Worm (Caenorhabditis elegans) whole organism, young adult: ENCODE results near the gene sptl-3.

ENCODE experiments used
- T26A5.8 ChIP-seq: sonication (generic microtip); optimal IDR thresholded peaks from 2 replicates; lab custom pipeline; 2016; ENCODE audit warnings: missing genetic modification characterization, missing compliant biosample characterization
- Y53F4B.3 ChIP-seq: fragments of 200-800 bp; sonication (Bioruptor generic); IDR thresholded peaks from 2 replicates; pipeline ENCODE4 v1.3.6; 2022; ENCODE audit warnings: missing genetic modification reagents, missing genetic modification characterization, missing compliant biosample characterization
- bed-2 ChIP-seq: fragments of 200-800 bp; sonication (Bioruptor generic); IDR thresholded peaks from 2 replicates; pipeline ENCODE4 v1.3.6; 2022; ENCODE audit warnings: missing genetic modification reagents, missing genetic modification characterization, missing compliant biosample characterization
- him-1 ChIP-seq: sonication (generic microtip); optimal IDR thresholded peaks from 2 replicates; lab custom pipeline; 2016; ENCODE audit warnings: missing genotype, missing genetic modification reagents, missing genetic modification characterization, missing compliant biosample characterization
- hsf-1 ChIP-seq: fragments of 200-800 bp; sonication (Bioruptor generic); IDR thresholded peaks from 2 replicates; pipeline ENCODE4 v1.3.6; 2022; ENCODE audit warnings: missing genetic modification reagents, missing genetic modification characterization, missing compliant biosample characterization
- mxl-1 ChIP-seq: sonication (generic microtip); optimal IDR thresholded peaks from 2 replicates; lab custom pipeline; 2016; ENCODE audit warnings: missing genetic modification characterization, missing compliant biosample characterization
- nhr-80 ChIP-seq: sonication (generic microtip); optimal IDR thresholded peaks from 2 replicates; lab custom pipeline; 2016; ENCODE audit warnings: missing genetic modification characterization, missing compliant biosample characterization
- pha-4 ChIP-seq: fragments of 150-350 bp; sonication (generic microtip); optimal IDR thresholded peaks from 2 replicates; lab custom pipeline; 2014; ENCODE audit warnings: missing biosample characterization, missing genetic modification reagents, missing genetic modification characterization
- unc-62 ChIP-seq: fragments of 150-350 bp; optimal IDR thresholded peaks from 2 replicates; lab custom pipeline; 2014; ENCODE audit warnings: missing biosample characterization, missing genetic modification reagents, missing genetic modification characterization
- zfh-2 ChIP-seq: fragments of 200-800 bp; sonication (Bioruptor generic); conservative IDR thresholded peaks from 2 replicates; pipeline ENCODE4 v1.3.6; 2022; ENCODE audit warnings: missing genetic modification reagents, missing genetic modification characterization, missing compliant biosample characterization

- TF ChIP-seq unc-62 (GFP tag; lab: Kevin White, UChicago) (no peak), bed-2 (GFP tag; lab: Robert Waterston, UW) (no peak), Y53F4B.3 (no peak), pha-4 (no peak), him-1 (no peak), hsf-1 (GFP tag; lab: Robert Waterston, UW) (no peak), T26A5.8 (no peak), nhr-80 (no peak), mxl-1 (tag; lab: Kevin White, UChicago) (no peak), zfh-2 (GFP tag; lab: Robert Waterston, UW) (no peak)
Observed at ce11 chrV:13869551-13869950, 23.6 kb upstream of the sptl-3 start.
